Worm (Caenorhabditis elegans): ENCODE results near the gene F45D3.1.

F45D3.1 gene

DNA sequence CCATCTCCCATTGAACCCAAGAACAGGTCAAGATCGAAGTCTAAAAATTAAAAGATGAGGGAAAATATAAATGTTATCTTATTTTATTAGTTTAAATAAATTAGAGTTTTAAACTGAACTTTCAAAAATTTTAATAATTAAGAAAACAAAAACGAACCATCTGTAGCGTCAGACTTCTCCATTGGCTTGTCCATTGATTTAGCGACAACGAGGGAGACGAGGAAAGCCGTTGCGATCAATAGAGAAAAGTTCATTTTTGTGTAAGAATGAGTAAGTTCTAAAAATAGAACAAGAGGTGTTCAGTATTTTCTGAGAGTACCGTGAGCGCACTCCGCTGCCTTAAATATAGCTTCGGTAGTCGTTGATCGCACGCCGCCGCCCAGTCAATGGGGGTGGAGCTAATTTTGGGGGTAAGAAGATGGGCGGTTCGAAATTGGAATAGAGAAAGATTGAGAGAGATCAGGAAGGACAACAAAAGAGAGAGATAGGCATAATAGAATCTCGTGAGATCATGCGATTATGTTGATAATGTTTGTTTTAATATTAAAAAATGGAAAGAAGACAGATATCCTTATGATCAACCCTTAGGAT lies 23.3 kb downstream of the F45D3.1 start, which contains the start of gene F45D3.3:
F45D3.3 (minus strand) TSS at position 350 of the 591 bp plus-strand sequence.
- TF ChIP-seq lin-13 (tag; optimal IDR thresholded peaks at IDR 0.05) (no peak), hlh-1 (tag; optimal IDR thresholded peaks at IDR 0.05) (no peak), nhr-76 (tag; optimal IDR thresholded peaks at IDR 0.05) (no peak), pha-4 (tag; optimal IDR thresholded peaks at IDR 0.05) (no peak), unc-120 (tag; optimal IDR thresholded peaks at IDR 0.05; ENCODE audit: poor library complexity, severe bottlenecking) (no peak), lsy-2 (tag; optimal IDR thresholded peaks at IDR 0.05) (no peak), ceh-83 (GFP tag; optimal IDR thresholded peaks at IDR 0.05) (no peak), nhr-237 (tag; optimal IDR thresholded peaks at IDR 0.05) (no peak), zip-8 (tag; optimal IDR thresholded peaks at IDR 0.05) (no peak), elt-1 (tag; optimal IDR thresholded peaks at IDR 0.05; ENCODE audit: borderline replicate concordance, insufficient read depth) (no peak), nhr-12 (tag; optimal IDR thresholded peaks at IDR 0.05) (no peak), mls-2 (tag; optimal IDR thresholded peaks at IDR 0.05) (no peak), sptf-1 (tag; optimal IDR thresholded peaks at IDR 0.05) (no peak)

DNA sequence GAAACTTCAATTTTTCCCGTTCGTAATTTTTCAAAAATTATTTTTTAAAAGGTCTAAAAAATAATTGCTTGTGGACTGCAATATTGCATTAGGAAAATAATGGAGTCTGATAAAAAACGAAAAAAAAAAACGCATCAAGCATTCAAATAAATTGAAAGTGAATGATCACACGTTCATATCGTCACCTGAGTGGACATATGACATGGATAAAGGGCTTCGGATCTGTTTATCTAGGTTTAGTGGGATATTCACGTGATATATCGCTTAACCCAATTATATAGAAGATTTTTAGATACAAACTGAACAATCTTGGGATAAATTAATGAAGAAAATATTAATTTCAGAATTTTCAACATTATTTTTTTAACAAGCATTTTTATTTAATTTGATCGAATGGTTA lies 23.9 kb downstream of the F45D3.1 start:
- TF ChIP-seq ham-2 (GFP tag; optimal IDR thresholded peaks at IDR 0.05) (no peak), ceh-39 (tag; optimal IDR thresholded peaks at IDR 0.05) (no peak), tbx-8 (GFP tag; optimal IDR thresholded peaks at IDR 0.05) (no peak), sem-2 (GFP tag; optimal IDR thresholded peaks at IDR 0.05) (no peak), pha-4 (tag; optimal IDR thresholded peaks at IDR 0.05) (no peak), mab-5 (tag; optimal IDR thresholded peaks at IDR 0.05) (no peak), drap-1 (GFP tag; optimal IDR thresholded peaks at IDR 0.05) (no peak), nhr-2 (tag; optimal IDR thresholded peaks at IDR 0.05) (no peak)

DNA sequence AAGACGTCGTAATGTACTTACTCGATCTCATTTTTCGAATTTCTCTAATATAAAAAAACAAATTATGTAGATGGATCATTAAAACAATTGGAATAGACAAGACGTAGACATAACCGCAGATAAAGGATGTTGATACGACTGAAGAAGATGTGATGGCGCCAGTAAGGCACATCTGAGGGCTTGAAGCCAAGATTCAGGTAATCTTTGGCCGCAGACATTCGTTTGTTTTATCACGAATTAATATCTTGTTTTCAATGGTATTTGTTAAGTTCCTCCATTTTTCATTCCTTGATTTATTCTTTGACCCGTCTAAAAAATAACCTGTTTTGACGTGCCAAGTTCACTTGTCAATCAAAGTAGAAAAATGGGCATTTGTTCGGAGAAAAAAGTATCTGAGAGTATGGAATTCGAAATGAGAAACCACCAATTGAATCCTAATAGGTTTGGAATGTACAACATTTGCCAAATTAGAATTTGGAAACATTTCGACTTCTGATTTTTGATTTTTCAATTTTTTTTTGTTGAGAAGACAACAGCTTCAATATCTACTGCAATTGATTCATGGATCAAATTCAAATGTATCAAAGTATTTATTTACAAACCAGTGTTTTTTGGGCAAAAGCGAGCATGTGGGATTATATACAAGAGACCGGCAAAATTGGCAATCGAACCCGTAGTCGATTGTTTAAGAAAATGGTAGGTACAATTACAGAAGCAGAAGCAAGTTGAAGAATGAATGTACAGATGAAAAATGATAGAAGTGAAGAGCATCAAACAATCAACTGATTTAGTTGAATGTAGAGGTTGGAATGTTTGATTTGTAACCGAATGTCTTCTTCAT lies 25.0 kb downstream of the F45D3.1 start:
- no peak for TF ChIP-seq nhr-2 (tag; optimal IDR thresholded peaks at IDR 0.05)
- no peak for TF ChIP-seq unc-39 (tag; optimal IDR thresholded peaks at IDR 0.05)
- TF ChIP-seq lsy-2 (tag; optimal IDR thresholded peaks at IDR 0.05) = no peak
- no peak for TF ChIP-seq ceh-39 (tag; optimal IDR thresholded peaks at IDR 0.05)
- TF ChIP-seq ceh-43 (GFP tag; optimal IDR thresholded peaks at IDR 0.05) = no peak
- no peak for TF ChIP-seq ces-1 (GFP tag; optimal IDR thresholded peaks at IDR 0.05)
- no peak for TF ChIP-seq lin-32 (GFP tag; optimal IDR thresholded peaks at IDR 0.05)
- no peak for TF ChIP-seq ztf-11 (tag; optimal IDR thresholded peaks at IDR 0.05)
- TF ChIP-seq ham-2 (GFP tag; optimal IDR thresholded peaks at IDR 0.05) = no peak
- TF ChIP-seq unc-62 (GFP tag; optimal IDR thresholded peaks at IDR 0.05) = no peak
- no peak for TF ChIP-seq mep-1 (tag; optimal IDR thresholded peaks at IDR 0.05)
- TF ChIP-seq pha-4 (tag; optimal IDR thresholded peaks at IDR 0.05) = no peak
- no peak for TF ChIP-seq elt-3 (tag; optimal IDR thresholded peaks at IDR 0.05)

DNA sequence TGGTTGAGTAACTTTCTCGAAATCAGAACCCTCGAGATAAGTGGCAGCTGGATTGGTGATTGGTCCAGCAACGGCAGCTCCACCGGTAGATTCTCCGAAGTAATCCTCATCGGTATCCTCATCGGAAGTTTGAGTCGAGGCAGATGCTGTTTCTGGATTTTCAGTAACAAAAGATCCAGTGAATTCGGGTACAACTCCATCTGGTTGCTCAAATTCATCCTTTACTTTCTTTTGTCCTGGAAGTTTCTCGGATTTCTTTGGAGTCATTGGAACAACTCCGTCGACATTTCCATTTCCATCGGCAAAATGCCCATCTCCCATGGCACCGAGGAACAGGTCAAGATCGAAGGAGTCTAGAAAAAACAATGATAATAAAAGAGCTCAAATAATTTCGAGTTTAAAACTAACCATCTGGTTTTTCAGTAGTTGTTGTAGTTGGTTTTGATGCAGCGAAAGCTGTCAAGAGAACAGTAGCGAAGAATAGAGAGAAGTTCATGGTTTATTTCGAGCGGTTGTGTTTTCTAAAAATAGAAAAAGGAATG lies 25.9 kb downstream of the F45D3.1 start, which contains the start of gene F45D3.4:
F45D3.4 (minus strand) TSS at position 521 of the 542 bp plus-strand sequence.
- TF ChIP-seq tbx-8 (GFP tag; optimal IDR thresholded peaks at IDR 0.05) = no peak
- no peak for TF ChIP-seq lsy-2 (tag; optimal IDR thresholded peaks at IDR 0.05)
- no peak for TF ChIP-seq unc-62 (GFP tag; optimal IDR thresholded peaks at IDR 0.05)
- TF ChIP-seq sptf-1 (tag; optimal IDR thresholded peaks at IDR 0.05) = no peak
- no peak for TF ChIP-seq mep-1 (tag; optimal IDR thresholded peaks at IDR 0.05)
- TF ChIP-seq sem-2 (GFP tag; optimal IDR thresholded peaks at IDR 0.05) = no peak
- no peak for TF ChIP-seq lin-32 (GFP tag; optimal IDR thresholded peaks at IDR 0.05)
- no peak for TF ChIP-seq bed-3 (GFP tag; optimal IDR thresholded peaks at IDR 0.05)
- TF ChIP-seq ceh-43 (GFP tag; optimal IDR thresholded peaks at IDR 0.05) = no peak
- TF ChIP-seq ztf-11 (tag; optimal IDR thresholded peaks at IDR 0.05) = no peak
- no peak for TF ChIP-seq mls-2 (tag; optimal IDR thresholded peaks at IDR 0.05)
- no peak for TF ChIP-seq nhr-2 (tag; optimal IDR thresholded peaks at IDR 0.05)
- TF ChIP-seq zip-8 (tag; optimal IDR thresholded peaks at IDR 0.05) = no peak
- TF ChIP-seq hlh-1 (tag; optimal IDR thresholded peaks at IDR 0.05) = no peak
- no peak for TF ChIP-seq M03D4.4 (tag; optimal IDR thresholded peaks at IDR 0.05)
- TF ChIP-seq nhr-28 (tag; optimal IDR thresholded peaks at IDR 0.05) = no peak

Measured in whole organism, mixed stage, embryonic.